Worm (Caenorhabditis elegans): ENCODE data around the gene W07G4.8.

The W07G4.8 gene

ce11 chrV:13011904-13012303 is 37.5 kb downstream of the W07G4.8 start:
- peak; percentile 63 for TF ChIP-seq elt-2 (tag; optimal IDR thresholded peaks at IDR 0.05)
- no peak for TF ChIP-seq hlh-6 (tag; optimal IDR thresholded peaks at IDR 0.05)

DNA sequence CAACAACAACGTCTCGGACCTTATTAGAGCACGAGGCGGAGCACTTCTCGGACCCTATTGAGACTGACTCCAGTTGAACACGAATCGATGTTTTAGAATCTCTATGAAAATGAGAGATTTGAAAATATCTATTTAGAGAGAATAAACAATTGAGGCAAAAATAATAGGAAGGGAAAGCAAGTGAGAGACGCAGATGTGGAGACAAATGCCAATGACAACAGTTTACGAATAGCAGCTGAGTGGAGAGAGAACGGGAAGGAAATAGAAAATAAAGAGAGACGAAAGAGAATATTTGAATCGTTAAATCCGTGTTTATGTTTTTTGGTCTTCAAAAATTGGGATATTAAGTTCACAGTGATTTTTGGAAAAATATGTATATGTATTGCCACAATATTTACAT is 39.5 kb downstream of the W07G4.8 start:
- TF ChIP-seq ceh-18 (tag; optimal IDR thresholded peaks at IDR 0.05) (peak; percentile 6), unc-42 (tag; optimal IDR thresholded peaks at IDR 0.05) (peak; percentile 15), ref-2 (tag; optimal IDR thresholded peaks at IDR 0.05) (no peak), nfya-1 (tag; optimal IDR thresholded peaks at IDR 0.05) (peak; percentile 31), fax-1 (tag; optimal IDR thresholded peaks at IDR 0.05) (no peak), ceh-31 (tag; optimal IDR thresholded peaks at IDR 0.05) (peak; percentile 51), unc-55 (GFP tag; optimal IDR thresholded peaks at IDR 0.05) (peak; percentile 47)

DNA sequence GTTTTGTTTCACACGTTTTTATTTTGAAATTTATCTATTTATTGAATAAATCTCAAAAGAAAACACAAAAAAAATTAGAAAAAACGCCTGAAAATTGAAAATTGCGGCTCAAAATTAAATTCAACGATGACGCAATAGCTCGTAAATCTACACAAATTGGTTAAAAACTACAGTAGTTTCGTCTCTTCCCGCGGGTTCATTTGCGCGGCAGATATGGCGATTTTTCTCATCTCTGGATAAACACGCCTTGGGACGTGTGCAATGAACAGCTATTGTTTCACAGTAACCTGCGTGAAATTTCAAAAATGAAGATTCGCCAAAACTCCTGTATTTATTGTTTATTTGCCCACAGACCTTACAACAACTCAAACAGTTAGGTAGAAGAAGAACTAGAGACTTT is 40.1 kb downstream of the W07G4.8 start:
- TF ChIP-seq madf-2 (tag; optimal IDR thresholded peaks at IDR 0.05) (no peak), nhr-232 (tag; optimal IDR thresholded peaks at IDR 0.05) (no peak), Y22D7AL.16 (tag; optimal IDR thresholded peaks at IDR 0.05) (no peak), ceh-18 (tag; optimal IDR thresholded peaks at IDR 0.05) (no peak), sox-2 (GFP tag; IDR thresholded peaks at IDR 0.05) (no peak), unc-55 (GFP tag; optimal IDR thresholded peaks at IDR 0.05) (no peak), hlh-6 (tag; optimal IDR thresholded peaks at IDR 0.05) (no peak), dve-1 (tag; optimal IDR thresholded peaks at IDR 0.05) (no peak), syd-9 (tag; optimal IDR thresholded peaks at IDR 0.05) (no peak), fkh-10 (GFP tag; optimal IDR thresholded peaks at IDR 0.05) (no peak), tbx-2 (tag; optimal IDR thresholded peaks at IDR 0.05) (no peak), ets-4 (tag; optimal IDR thresholded peaks at IDR 0.05) (no peak), ztf-16 (tag; optimal IDR thresholded peaks at IDR 0.05) (no peak), tbx-7 (tag; optimal IDR thresholded peaks at IDR 0.05) (no peak), elt-4 (tag; optimal IDR thresholded peaks at IDR 0.05) (no peak), unc-86 (tag; optimal IDR thresholded peaks at IDR 0.05) (no peak), T23F11.4 (GFP tag; optimal IDR thresholded peaks at IDR 0.05) (no peak)

ce11 chrV:13008825-13009224 is 40.5 kb downstream of the W07G4.8 start, which contains the start of gene F15B9.10:
TSS of gene F15B9.10 (minus strand) at chrV:13008925.
- no peak for TF ChIP-seq nfya-1 (tag; optimal IDR thresholded peaks at IDR 0.05)
- no peak for TF ChIP-seq hlh-30 (tag; optimal IDR thresholded peaks at IDR 0.05; ENCODE audit: insufficient read depth)

ce11 chrV:13006754-13007153 is 42.6 kb downstream of the W07G4.8 start:
- TF ChIP-seq tbx-7 (tag; optimal IDR thresholded peaks at IDR 0.05) (no peak), mec-3 (tag; optimal IDR thresholded peaks at IDR 0.05; ENCODE audit: borderline replicate concordance) (no peak), ceh-19 (GFP tag; optimal IDR thresholded peaks at IDR 0.05) (no peak), ceh-45 (GFP tag; IDR thresholded peaks at IDR 0.05) (no peak), C38D4.7 (GFP tag; optimal IDR thresholded peaks at IDR 0.05) (no peak), K02D7.2 (tag; optimal IDR thresholded peaks at IDR 0.05) (no peak), C08G9.2 (tag; optimal IDR thresholded peaks at IDR 0.05) (no peak), ceh-9 (tag; optimal IDR thresholded peaks at IDR 0.05) (no peak), pat-9 (tag; optimal IDR thresholded peaks at IDR 0.05) (no peak), ahr-1 (tag; optimal IDR thresholded peaks at IDR 0.05) (no peak), ceh-48 (tag; optimal IDR thresholded peaks at IDR 0.05) (no peak), tbx-2 (tag; optimal IDR thresholded peaks at IDR 0.05) (no peak), hlh-8 (tag; optimal IDR thresholded peaks at IDR 0.05) (no peak)

Data from whole organism, late embryonic.